Worm (Caenorhabditis elegans): ENCODE measurements around the gene dyc-1.

Gene dyc-1

ce11 chrX:14102474-14102873 is 53.1 kb downstream of the dyc-1 start:
- TF ChIP-seq zfh-2 (GFP tag; conservative IDR thresholded peaks at IDR 0.05) (no peak), snpc-1.1 (tag; optimal IDR thresholded peaks at IDR 0.05; ENCODE audit: insufficient read depth) (no peak), Y53F4B.3 (GFP tag; IDR thresholded peaks at IDR 0.05) (no peak), ceh-100 (GFP tag; IDR thresholded peaks at IDR 0.05) (no peak), ekl-4 (GFP tag; IDR thresholded peaks at IDR 0.05) (no peak), him-1 (tag; optimal IDR thresholded peaks at IDR 0.05) (no peak), snpc-4 (GFP tag; optimal IDR thresholded peaks at IDR 0.05) (no peak), snpc-4 (tag; optimal IDR thresholded peaks at IDR 0.05) (no peak), lin-26 (GFP tag; IDR thresholded peaks at IDR 0.05) (no peak), mel-28 (tag; optimal IDR thresholded peaks at IDR 0.05; ENCODE audit: borderline replicate concordance) (no peak), egl-44 (GFP tag; IDR thresholded peaks at IDR 0.05) (no peak), somi-1 (GFP tag; optimal IDR thresholded peaks at IDR 0.05) (no peak), madf-10 (tag; optimal IDR thresholded peaks at IDR 0.05) (no peak), ztf-28 (GFP tag; IDR thresholded peaks at IDR 0.05) (no peak), ZK185.1 (tag; optimal IDR thresholded peaks at IDR 0.05; ENCODE audit: poor library complexity, severe bottlenecking) (no peak), ama-1 (optimal IDR thresholded peaks at IDR 0.05) (no peak), ama-1 (GFP tag; optimal IDR thresholded peaks at IDR 0.05) (no peak), tlf-1 (GFP tag; optimal IDR thresholded peaks at IDR 0.05) (no peak), F37B4.10 (GFP tag; IDR thresholded peaks at IDR 0.05) (no peak), tbx-9 (tag; optimal IDR thresholded peaks at IDR 0.05; ENCODE audit: borderline replicate concordance) (no peak), snpc-3.4 (tag; optimal IDR thresholded peaks at IDR 0.05) (no peak)

ce11 chrX:14108245-14108644 is 58.9 kb downstream of the dyc-1 start, which contains the start of gene F16B12.7:
Gene F16B12.7, plus strand, starts transcription at chrX:14108545.
- TF ChIP-seq gei-17 (GFP tag; optimal IDR thresholded peaks at IDR 0.05) (no peak), rcor-1 (GFP tag; IDR thresholded peaks at IDR 0.05) (no peak), madf-10 (tag; optimal IDR thresholded peaks at IDR 0.05) (no peak), dox-1 (GFP tag; IDR thresholded peaks at IDR 0.05) (no peak), F52B5.7 (tag; optimal IDR thresholded peaks at IDR 0.05) (no peak), die-1 (tag; optimal IDR thresholded peaks at IDR 0.05) (no peak), B0019.2 (GFP tag; conservative IDR thresholded peaks at IDR 0.05) (no peak), madf-8 (GFP tag; conservative IDR thresholded peaks at IDR 0.05) (no peak), dpff-1 (tag; optimal IDR thresholded peaks at IDR 0.05) (no peak), lin-26 (GFP tag; IDR thresholded peaks at IDR 0.05) (no peak), F49E8.2 (tag; optimal IDR thresholded peaks at IDR 0.05; ENCODE audit: insufficient read depth) (no peak), ceh-79 (tag; optimal IDR thresholded peaks at IDR 0.05) (no peak)

ce11 chrX:14113347-14113746 is 64.0 kb downstream of the dyc-1 start, which contains the start of gene nhr-281:
Gene nhr-281, minus strand, starts transcription at chrX:14113447.
- TF ChIP-seq lin-35 (GFP tag; optimal IDR thresholded peaks at IDR 0.05): no peak
- TF ChIP-seq bed-1 (GFP tag; IDR thresholded peaks at IDR 0.05): no peak

All from whole organism, young adult.